Worm (Caenorhabditis elegans): ENCODE data around the gene Y73C8B.9.

Gene Y73C8B.9

DNA sequence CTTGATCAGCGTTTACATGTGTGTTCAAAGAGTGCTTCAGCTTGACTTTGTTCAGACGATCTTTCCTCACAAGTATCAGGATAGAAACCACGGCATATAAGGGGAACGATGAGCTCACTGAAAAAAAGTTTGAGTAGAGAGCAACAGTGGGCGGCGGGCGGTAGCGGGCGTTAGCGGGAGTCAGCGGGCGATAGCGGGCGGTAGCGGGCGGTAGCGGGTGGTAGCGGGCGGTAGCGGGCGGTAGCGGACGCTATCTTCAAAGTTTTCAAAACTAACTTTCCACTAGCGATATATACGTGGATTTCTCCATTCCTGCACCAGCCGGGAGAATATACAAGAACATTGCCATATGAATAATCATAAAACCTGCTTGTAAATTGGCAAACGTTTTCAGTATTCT lies 48.1 kb upstream of the Y73C8B.9 start:
- no peak for TF ChIP-seq elt-2 (tag; optimal IDR thresholded peaks at IDR 0.05)
- TF ChIP-seq nhr-23 (tag; optimal IDR thresholded peaks at IDR 0.05) = no peak
- TF ChIP-seq mml-1 (tag; optimal IDR thresholded peaks at IDR 0.05) = no peak
- TF ChIP-seq egl-27 (tag; optimal IDR thresholded peaks at IDR 0.05) = no peak
- no peak for TF ChIP-seq nhr-237 (tag; optimal IDR thresholded peaks at IDR 0.05)
- no peak for TF ChIP-seq R02D3.7 (tag; optimal IDR thresholded peaks at IDR 0.05)
- TF ChIP-seq ztf-4 (tag; optimal IDR thresholded peaks at IDR 0.05) = no peak
- TF ChIP-seq sea-2 (GFP tag; optimal IDR thresholded peaks at IDR 0.05) = no peak
- TF ChIP-seq nhr-28 (tag; optimal IDR thresholded peaks at IDR 0.05) = no peak
- TF ChIP-seq lin-39 (tag; optimal IDR thresholded peaks at IDR 0.05) = no peak
- no peak for TF ChIP-seq mdl-1 (tag; optimal IDR thresholded peaks at IDR 0.05)

DNA sequence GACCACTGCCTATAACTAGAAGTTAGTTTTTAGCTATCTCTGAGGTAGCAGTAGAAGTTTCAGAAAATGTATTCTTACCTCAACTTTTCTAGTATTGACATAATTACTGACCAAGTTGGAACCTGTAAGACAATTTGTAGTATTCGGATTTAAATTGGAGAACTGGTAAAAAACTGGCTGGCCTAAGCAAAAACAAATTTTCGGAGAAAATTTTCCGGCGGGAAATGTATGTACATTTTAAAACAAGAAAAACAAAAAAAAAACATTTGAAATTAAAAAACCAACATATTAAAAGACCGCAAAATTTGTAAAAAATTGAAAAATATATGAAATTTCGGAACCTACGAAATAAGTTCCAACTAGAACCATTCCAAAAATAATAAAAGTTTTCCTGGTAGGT lies 46.4 kb upstream of the Y73C8B.9 start, which contains the start of gene srab-11:
Gene srab-11 (minus strand): TSS at position 101 of the 400 bp plus-strand sequence.
- TF ChIP-seq skn-1 (tag; optimal IDR thresholded peaks at IDR 0.05) (no peak), nhr-12 (tag; optimal IDR thresholded peaks at IDR 0.05) (no peak), mdl-1 (tag; optimal IDR thresholded peaks at IDR 0.05) (no peak), lin-39 (tag; optimal IDR thresholded peaks at IDR 0.05) (no peak), elt-2 (tag; optimal IDR thresholded peaks at IDR 0.05) (no peak), jun-1 (tag; optimal IDR thresholded peaks at IDR 0.05) (no peak), elt-1 (tag; optimal IDR thresholded peaks at IDR 0.05) (no peak), nhr-43 (tag; optimal IDR thresholded peaks at IDR 0.05; ENCODE audit: poor library complexity, severe bottlenecking) (no peak), ztf-4 (tag; optimal IDR thresholded peaks at IDR 0.05) (no peak), nhr-76 (tag; optimal IDR thresholded peaks at IDR 0.05) (no peak), tbx-2 (tag; optimal IDR thresholded peaks at IDR 0.05) (no peak), lin-15B (tag; optimal IDR thresholded peaks at IDR 0.05) (no peak), fos-1 (tag; optimal IDR thresholded peaks at IDR 0.05) (no peak), mml-1 (tag; optimal IDR thresholded peaks at IDR 0.05) (no peak), R02D3.7 (tag; optimal IDR thresholded peaks at IDR 0.05) (no peak), lsy-12 (tag; optimal IDR thresholded peaks at IDR 0.05) (no peak), egl-5 (tag; optimal IDR thresholded peaks at IDR 0.05) (no peak), nhr-23 (tag; optimal IDR thresholded peaks at IDR 0.05) (no peak), elt-3 (tag; optimal IDR thresholded peaks at IDR 0.05) (no peak)

DNA sequence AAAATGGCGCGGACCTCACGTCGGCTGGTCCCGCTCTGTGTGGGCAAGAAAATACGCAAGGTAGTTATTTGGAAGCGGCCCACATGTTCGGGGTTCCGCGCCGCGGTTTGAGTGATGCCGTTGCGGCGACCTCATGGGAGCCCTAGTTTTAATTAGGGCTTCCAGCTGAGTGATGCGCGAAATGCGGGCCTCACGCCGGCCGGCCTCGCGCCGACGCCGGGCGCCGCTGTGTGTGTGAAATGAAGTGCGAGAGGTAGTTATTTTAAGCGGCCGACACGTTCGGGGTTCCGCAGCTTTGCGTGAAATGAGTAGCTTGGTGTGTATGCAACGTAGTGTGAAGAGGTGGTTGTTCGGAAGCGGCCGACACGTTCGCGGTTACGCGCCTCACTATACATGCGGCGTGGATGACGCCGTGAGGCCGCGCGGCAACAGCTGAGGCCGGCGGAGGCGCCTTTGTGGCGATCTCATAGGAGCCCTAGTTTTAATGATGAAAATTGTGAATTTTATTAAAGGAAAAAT lies 43.4 kb upstream of the Y73C8B.9 start:
- TF ChIP-seq nhr-11 (tag; optimal IDR thresholded peaks at IDR 0.05) = no peak
- TF ChIP-seq skn-1 (tag; optimal IDR thresholded peaks at IDR 0.05) = no peak
- no peak for TF ChIP-seq ceh-9 (tag; optimal IDR thresholded peaks at IDR 0.05)
- no peak for TF ChIP-seq elt-1 (tag; optimal IDR thresholded peaks at IDR 0.05)
- TF ChIP-seq pha-4 (tag; optimal IDR thresholded peaks at IDR 0.05) = no peak
- TF ChIP-seq snpc-4 (tag; optimal IDR thresholded peaks at IDR 0.05) = no peak

DNA sequence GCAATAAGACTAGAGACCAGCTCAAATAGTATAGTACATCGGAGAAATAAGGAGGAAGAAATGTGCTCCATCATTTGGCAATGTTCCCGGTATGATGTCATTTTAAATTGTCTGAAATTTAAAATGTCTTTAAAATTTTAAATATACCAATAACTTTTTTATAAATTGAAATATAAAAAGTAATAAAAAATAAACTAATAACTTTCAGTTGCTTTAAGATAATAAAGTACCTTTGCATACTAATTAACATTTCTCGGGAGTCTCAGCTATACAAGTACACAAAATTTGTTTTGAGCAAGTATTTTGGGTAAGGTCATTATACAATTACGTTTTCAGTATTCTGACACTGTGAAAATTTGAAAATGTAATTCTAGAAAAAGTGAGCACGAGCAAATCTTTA lies 41.5 kb upstream of the Y73C8B.9 start, which contains the start of gene srab-6:
Gene srab-6 (minus strand): TSS at position 101 of the 400 bp plus-strand sequence.
- TF ChIP-seq nhr-12 (tag; optimal IDR thresholded peaks at IDR 0.05) (no peak), nhr-43 (tag; optimal IDR thresholded peaks at IDR 0.05; ENCODE audit: poor library complexity, severe bottlenecking) (no peak), ztf-11 (tag; optimal IDR thresholded peaks at IDR 0.05) (no peak), aly-2 (tag; optimal IDR thresholded peaks at IDR 0.05) (no peak), nhr-11 (tag; optimal IDR thresholded peaks at IDR 0.05) (no peak)

DNA sequence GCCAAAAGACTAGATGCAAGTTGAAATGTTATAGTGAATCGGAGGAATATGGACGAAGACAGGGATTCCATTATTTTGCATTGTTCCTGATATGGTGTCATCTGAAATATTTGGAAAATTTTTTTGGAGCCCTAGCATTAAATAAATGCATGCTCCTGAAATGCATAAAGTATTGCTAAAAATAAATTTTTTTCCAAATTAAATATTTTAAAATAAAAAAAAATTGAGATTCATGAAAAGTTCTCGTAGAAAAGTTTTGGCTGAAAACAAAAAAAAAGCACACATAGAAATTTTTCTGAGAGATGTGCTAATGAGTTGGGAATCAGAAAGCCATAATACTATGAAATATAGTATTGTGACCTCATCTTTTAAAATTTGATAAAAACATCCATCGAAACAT lies 38.3 kb upstream of the Y73C8B.9 start, which contains the start of gene srab-7:
Gene srab-7 (minus strand): TSS at position 101 of the 400 bp plus-strand sequence.
- TF ChIP-seq skn-1 (tag; optimal IDR thresholded peaks at IDR 0.05) = no peak
- no peak for TF ChIP-seq daf-12 (tag; optimal IDR thresholded peaks at IDR 0.05)
- TF ChIP-seq sea-2 (GFP tag; optimal IDR thresholded peaks at IDR 0.05) = no peak
- no peak for TF ChIP-seq fkh-2 (tag; optimal IDR thresholded peaks at IDR 0.05)
- TF ChIP-seq aly-2 (tag; optimal IDR thresholded peaks at IDR 0.05) = no peak
- no peak for TF ChIP-seq nhr-76 (tag; optimal IDR thresholded peaks at IDR 0.05)
- no peak for TF ChIP-seq nhr-11 (tag; optimal IDR thresholded peaks at IDR 0.05)
- TF ChIP-seq lin-39 (tag; optimal IDR thresholded peaks at IDR 0.05) = no peak

DNA sequence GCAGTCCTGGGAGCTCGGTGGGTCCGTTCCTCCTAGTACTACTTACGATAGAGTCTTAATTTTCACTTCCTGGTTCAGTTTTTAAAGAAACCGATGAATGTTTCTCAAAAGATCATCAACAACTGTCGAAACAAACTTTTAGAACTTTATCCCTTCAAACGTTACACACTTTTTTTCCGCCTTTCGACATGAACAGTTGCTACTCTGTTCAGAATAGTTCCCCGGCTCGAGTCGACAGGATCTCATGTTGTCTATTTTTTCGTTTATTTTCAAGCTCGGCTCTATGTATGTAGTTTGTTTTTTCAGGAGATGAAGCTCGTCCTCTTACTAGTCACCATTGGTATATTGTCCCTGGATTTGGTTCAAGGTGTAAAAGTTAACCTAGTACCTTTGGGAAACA lies 36.6 kb upstream of the Y73C8B.9 start, which contains the start of gene exh-1:
Gene exh-1 (plus strand): TSS at position 301 of the 400 bp plus-strand sequence.
- TF ChIP-seq nhr-67 (tag; optimal IDR thresholded peaks at IDR 0.05) = no peak
- TF ChIP-seq nhr-76 (tag; optimal IDR thresholded peaks at IDR 0.05) = no peak
- TF ChIP-seq fos-1 (tag; optimal IDR thresholded peaks at IDR 0.05) = no peak
- no peak for TF ChIP-seq eor-1 (tag; optimal IDR thresholded peaks at IDR 0.05)
- no peak for TF ChIP-seq ceh-16 (tag; optimal IDR thresholded peaks at IDR 0.05)
- TF ChIP-seq egl-27 (tag; optimal IDR thresholded peaks at IDR 0.05) = no peak
- no peak for TF ChIP-seq nhr-43 (tag; optimal IDR thresholded peaks at IDR 0.05; ENCODE audit: poor library complexity, severe bottlenecking)
- no peak for TF ChIP-seq tbx-2 (tag; optimal IDR thresholded peaks at IDR 0.05)
- no peak for TF ChIP-seq lin-39 (tag; optimal IDR thresholded peaks at IDR 0.05)
- no peak for TF ChIP-seq snpc-4 (tag; optimal IDR thresholded peaks at IDR 0.05)
- no peak for TF ChIP-seq mml-1 (tag; optimal IDR thresholded peaks at IDR 0.05)
- TF ChIP-seq egl-5 (tag; optimal IDR thresholded peaks at IDR 0.05) = no peak
- no peak for TF ChIP-seq pha-4 (tag; optimal IDR thresholded peaks at IDR 0.05)
- TF ChIP-seq aly-2 (tag; optimal IDR thresholded peaks at IDR 0.05) = no peak
- no peak for TF ChIP-seq lsy-12 (tag; optimal IDR thresholded peaks at IDR 0.05)
- no peak for TF ChIP-seq nhr-25 (tag; optimal IDR thresholded peaks at IDR 0.05)
- TF ChIP-seq fkh-10 (GFP tag; optimal IDR thresholded peaks at IDR 0.05) = no peak
- no peak for TF ChIP-seq nhr-12 (tag; optimal IDR thresholded peaks at IDR 0.05)
